Fruit fly (Drosophila melanogaster) whole organism, prepupa: ENCODE measurements around the gene kri.

Source experiments
- CG11294 ChIP-seq: fragments of 200-800 bp; sonication (Bioruptor generic); IDR thresholded peaks from 2 replicates; pipeline ENCODE4 v1.3.6; 2022; ENCODE audit warnings: missing biosample characterization, missing genetic modification characterization
- CG3032 ChIP-seq: fragments of 200-800 bp; optimal IDR thresholded peaks from 2 replicates; lab custom pipeline; 2019; ENCODE audit warnings: missing biosample characterization, mild to moderate bottlenecking, missing genetic modification characterization, moderate library complexity
- CG6163 ChIP-seq: fragments of 200-800 bp; sonication (Bioruptor generic); IDR thresholded peaks from 3 replicates; pipeline ENCODE4 v1.3.6; 2022; ENCODE audit warnings: missing biosample characterization, missing genetic modification characterization
- OdsH ChIP-seq: fragments of 200-800 bp; sonication (Bioruptor generic); optimal IDR thresholded peaks from 3 replicates; lab custom pipeline; 2016; ENCODE audit warnings: missing biosample characterization, missing genetic modification characterization
- Sox14 ChIP-seq: fragments of 200-800 bp; sonication (Bioruptor generic); optimal IDR thresholded peaks from 3 replicates; lab custom pipeline; 2016; ENCODE audit warnings: missing biosample characterization, missing genetic modification characterization
- cyc ChIP-seq: fragments of 200-800 bp; sonication (Bioruptor generic); optimal IDR thresholded peaks from 3 replicates; lab custom pipeline; 2016; ENCODE audit warnings: missing biosample characterization, missing genetic modification characterization
- fkh ChIP-seq: fragments of 200-800 bp; sonication (Bioruptor generic); optimal IDR thresholded peaks from 3 replicates; lab custom pipeline; 2017; ENCODE audit warnings: missing biosample characterization, mild to moderate bottlenecking, missing genetic modification characterization, moderate library complexity
- topi ChIP-seq: fragments of 200-800 bp; sonication (Bioruptor generic); optimal IDR thresholded peaks from 3 replicates; lab custom pipeline; 2016; ENCODE audit warnings: missing biosample characterization, missing genetic modification characterization
- vri ChIP-seq: fragments of 200-800 bp; sonication (Bioruptor generic); optimal IDR thresholded peaks from 3 replicates; lab custom pipeline; 2016; ENCODE audit warnings: missing biosample characterization, mild to moderate bottlenecking, missing genetic modification characterization

- TF ChIP-seq fkh (GFP tag; lab: Kevin White, UChicago) (no peak), OdsH (GFP tag; lab: Kevin White, UChicago) (peak; percentile 86), CG6163 (GFP tag; lab: Robert Waterston, UW) (peak; percentile 72), CG3032 (tag; lab: Kevin White, UChicago) (peak; percentile 84), topi (GFP tag; lab: Kevin White, UChicago) (peak; percentile 74), vri (no peak), cyc (GFP tag; lab: Kevin White, UChicago) (peak; percentile 67), CG11294 (GFP tag; lab: Robert Waterston, UW) (peak; percentile 64; the same call in 1 of the 2 replicates), Sox14 (GFP tag; lab: Kevin White, UChicago) (peak; percentile 74)
Measured at dm6 chr3L:5808101-5808433, 2.7 kb upstream of the kri start.
